Worm (Caenorhabditis elegans) whole organism, L3 larva: Measurements from ENCODE around the gene far-2.
A peak's percentile ranks its signal among the peaks of the same experiment; 100 is the strongest.

ENCODE experiments used
- R02D3.7 ChIP-seq: fragments of 150-350 bp; optimal IDR thresholded peaks from 2 replicates; lab custom pipeline; 2014; ENCODE audit warnings: missing biosample characterization, missing genetic modification characterization
- ZK546.5 ChIP-seq: sonication (generic microtip); optimal IDR thresholded peaks from 2 replicates; lab custom pipeline; 2017; ENCODE audit warnings: missing biosample characterization, missing genetic modification characterization
- aly-2 ChIP-seq: fragments of 150-350 bp; optimal IDR thresholded peaks from 2 replicates; lab custom pipeline; 2014; ENCODE audit warnings: missing biosample characterization, missing genetic modification characterization
- ama-1 ChIP-seq: fragments of 150-350 bp; optimal IDR thresholded peaks from 2 replicates; lab custom pipeline; 2018
- ceh-16 ChIP-seq: sonication (generic microtip); optimal IDR thresholded peaks from 2 replicates; lab custom pipeline; 2017; ENCODE audit warnings: missing biosample characterization, missing genetic modification characterization
- ceh-28 ChIP-seq: fragments of 150-350 bp; optimal IDR thresholded peaks from 2 replicates; lab custom pipeline; 2014; ENCODE audit warnings: missing biosample characterization, missing genetic modification reagents, missing genetic modification characterization
- ceh-82 ChIP-seq: fragments of 150-350 bp; optimal IDR thresholded peaks from 2 replicates; lab custom pipeline; 2014; ENCODE audit warnings: missing biosample characterization, missing genetic modification characterization
- ceh-9 ChIP-seq: sonication (generic microtip); optimal IDR thresholded peaks from 2 replicates; lab custom pipeline; 2018; ENCODE audit warnings: missing biosample characterization, missing genetic modification characterization
- daf-12 ChIP-seq: fragments of 150-350 bp; optimal IDR thresholded peaks from 2 replicates; lab custom pipeline; 2014; ENCODE audit warnings: missing biosample characterization, missing genetic modification reagents, missing genetic modification characterization
- egl-27 ChIP-seq: sonication (generic microtip); optimal IDR thresholded peaks from 4 replicates; lab custom pipeline; 2017; ENCODE audit warnings: missing biosample characterization, missing genetic modification reagents, missing genetic modification characterization
- egl-5 ChIP-seq: fragments of 150-350 bp; optimal IDR thresholded peaks from 2 replicates; lab custom pipeline; 2017; ENCODE audit warnings: missing biosample characterization, missing genetic modification reagents, missing genetic modification characterization, inconsistent platforms
- elt-1 ChIP-seq: fragments of 150-350 bp; optimal IDR thresholded peaks from 2 replicates; lab custom pipeline; 2014; ENCODE audit warnings: missing biosample characterization, missing genetic modification characterization
- elt-2 ChIP-seq: sonication (generic microtip); optimal IDR thresholded peaks from 2 replicates; lab custom pipeline; 2016; ENCODE audit warnings: missing genetic modification reagents, mild to moderate bottlenecking, missing genetic modification characterization, missing compliant biosample characterization
- eor-1 ChIP-seq, 2 experiments: fragments of 150-350 bp; optimal IDR thresholded peaks; 2 replicates each; lab custom pipeline; 2014 to 2018; ENCODE audit warnings: missing biosample characterization in 2 of 2, missing genetic modification characterization in 2 of 2
- fkh-10 ChIP-seq: sonication (generic microtip); optimal IDR thresholded peaks from 2 replicates; lab custom pipeline; 2017; ENCODE audit warnings: missing biosample characterization, missing genetic modification reagents, missing genetic modification characterization
- fkh-2 ChIP-seq: fragments of 150-350 bp; optimal IDR thresholded peaks from 2 replicates; lab custom pipeline; 2014; ENCODE audit warnings: missing biosample characterization, missing genetic modification reagents, missing genetic modification characterization
- fos-1 ChIP-seq: fragments of 150-350 bp; optimal IDR thresholded peaks from 2 replicates; lab custom pipeline; 2014; ENCODE audit warnings: missing biosample characterization, missing genetic modification characterization
- hmg-11 ChIP-seq: sonication (generic microtip); optimal IDR thresholded peaks from 2 replicates; lab custom pipeline; 2016; ENCODE audit warnings: missing genetic modification characterization, missing compliant biosample characterization
- jun-1 ChIP-seq: fragments of 150-350 bp; optimal IDR thresholded peaks from 2 replicates; lab custom pipeline; 2014; ENCODE audit warnings: missing biosample characterization, missing genetic modification reagents, missing genetic modification characterization
- lin-15B ChIP-seq: fragments of 150-350 bp; optimal IDR thresholded peaks from 2 replicates; lab custom pipeline; 2014; ENCODE audit warnings: missing biosample characterization, missing genetic modification characterization
- lin-39 ChIP-seq: fragments of 150-350 bp; optimal IDR thresholded peaks from 2 replicates; lab custom pipeline; 2018; ENCODE audit warnings: missing biosample characterization, missing genetic modification reagents, missing genetic modification characterization
- lsy-12 ChIP-seq: sonication (generic microtip); optimal IDR thresholded peaks from 2 replicates; lab custom pipeline; 2016; ENCODE audit warnings: mild to moderate bottlenecking, missing genetic modification characterization, missing compliant biosample characterization
- mdl-1 ChIP-seq: fragments of 150-350 bp; optimal IDR thresholded peaks from 2 replicates; lab custom pipeline; 2014; ENCODE audit warnings: missing biosample characterization, missing genetic modification characterization
- mml-1 ChIP-seq: fragments of 150-350 bp; sonication (generic microtip); optimal IDR thresholded peaks from 3 replicates; lab custom pipeline; 2014; ENCODE audit warnings: missing biosample characterization, missing genetic modification characterization
- nfya-1 ChIP-seq: sonication (generic microtip); optimal IDR thresholded peaks from 2 replicates; lab custom pipeline; 2017; ENCODE audit warnings: missing genetic modification characterization, mild to moderate bottlenecking, missing compliant biosample characterization, antibody characterized with exemption, moderate library complexity; ENCODE audit not compliant: insufficient read depth
- nhr-11 ChIP-seq: fragments of 150-350 bp; optimal IDR thresholded peaks from 2 replicates; lab custom pipeline; 2014; ENCODE audit warnings: missing biosample characterization, missing genetic modification characterization
- nhr-12 ChIP-seq: fragments of 150-350 bp; optimal IDR thresholded peaks from 2 replicates; lab custom pipeline; 2014; ENCODE audit warnings: missing biosample characterization, missing genetic modification characterization
- nhr-23 ChIP-seq: fragments of 150-350 bp; optimal IDR thresholded peaks from 2 replicates; lab custom pipeline; 2014; ENCODE audit warnings: missing biosample characterization, missing genetic modification reagents, missing genetic modification characterization
- nhr-237 ChIP-seq: fragments of 150-350 bp; optimal IDR thresholded peaks from 2 replicates; lab custom pipeline; 2014; ENCODE audit warnings: missing biosample characterization, missing genetic modification characterization
- nhr-28 ChIP-seq: fragments of 150-350 bp; optimal IDR thresholded peaks from 2 replicates; lab custom pipeline; 2014; ENCODE audit warnings: missing biosample characterization, missing genetic modification characterization
- nhr-43 ChIP-seq: sonication (generic microtip); optimal IDR thresholded peaks from 2 replicates; lab custom pipeline; 2016; ENCODE audit warnings: mild to moderate bottlenecking, missing genetic modification characterization, missing compliant biosample characterization; ENCODE audit not compliant: poor library complexity, severe bottlenecking
- nhr-67 ChIP-seq: fragments of 150-350 bp; optimal IDR thresholded peaks from 2 replicates; lab custom pipeline; 2014; ENCODE audit warnings: missing biosample characterization, missing genetic modification characterization
- nhr-76 ChIP-seq: fragments of 150-350 bp; sonication (generic microtip); optimal IDR thresholded peaks from 5 replicates; lab custom pipeline; 2014; ENCODE audit warnings: missing biosample characterization, missing genetic modification characterization
- nhr-77 ChIP-seq: fragments of 150-350 bp; optimal IDR thresholded peaks from 2 replicates; lab custom pipeline; 2014; ENCODE audit warnings: missing biosample characterization, missing genetic modification characterization
- pqm-1 ChIP-seq: fragments of 150-350 bp; optimal IDR thresholded peaks from 2 replicates; lab custom pipeline; 2017; ENCODE audit warnings: missing biosample characterization, missing genetic modification characterization, inconsistent platforms
- sea-2 ChIP-seq: fragments of 150-350 bp; sonication (generic microtip); optimal IDR thresholded peaks from 4 replicates; lab custom pipeline; 2014; ENCODE audit warnings: missing biosample characterization, missing genetic modification reagents, missing genetic modification characterization
- skn-1 ChIP-seq: fragments of 150-350 bp; optimal IDR thresholded peaks from 2 replicates; lab custom pipeline; 2014; ENCODE audit warnings: missing biosample characterization, missing genetic modification characterization
- snpc-4 ChIP-seq: fragments of 150-350 bp; optimal IDR thresholded peaks from 2 replicates; lab custom pipeline; 2014; ENCODE audit warnings: missing biosample characterization, missing genetic modification characterization
- tbx-2 ChIP-seq: sonication (generic microtip); optimal IDR thresholded peaks from 2 replicates; lab custom pipeline; 2016; ENCODE audit warnings: mild to moderate bottlenecking, missing genetic modification characterization, missing compliant biosample characterization
- unc-39 ChIP-seq: sonication (generic microtip); optimal IDR thresholded peaks from 4 replicates; lab custom pipeline; 2017; ENCODE audit warnings: missing biosample characterization, missing genetic modification characterization
- unc-62 ChIP-seq: fragments of 150-350 bp; sonication (generic microtip); optimal IDR thresholded peaks from 4 replicates; lab custom pipeline; 2014; ENCODE audit warnings: missing biosample characterization, missing genetic modification reagents, missing genetic modification characterization
- zag-1 ChIP-seq: fragments of 150-350 bp; optimal IDR thresholded peaks from 2 replicates; lab custom pipeline; 2014; ENCODE audit warnings: missing biosample characterization, missing genetic modification characterization
- ztf-11 ChIP-seq: fragments of 150-350 bp; optimal IDR thresholded peaks from 2 replicates; lab custom pipeline; 2014; ENCODE audit warnings: missing biosample characterization, missing genetic modification characterization
- ztf-4 ChIP-seq: fragments of 150-350 bp; optimal IDR thresholded peaks from 2 replicates; lab custom pipeline; 2014; ENCODE audit warnings: missing biosample characterization, missing genetic modification characterization

far-2 gene

ce11 chrIII:9080127-9080526, 1.5 kb upstream of the far-2 start:
- TF ChIP-seq hmg-11 (tag; lab: Kevin White, UChicago) (no peak), ama-1 (lab: Kevin White, UChicago) (peak; percentile 5), mdl-1 (no peak), fkh-2 (tag; lab: Kevin White, UChicago) (no peak), lin-15B (tag; lab: Kevin White, UChicago) (no peak), skn-1 (tag; lab: Kevin White, UChicago) (no peak), egl-5 (tag; lab: Kevin White, UChicago) (peak; percentile 74), elt-1 (tag; lab: Kevin White, UChicago) (no peak), jun-1 (tag; lab: Kevin White, UChicago) (no peak), daf-12 (tag; lab: Kevin White, UChicago) (no peak), unc-39 (tag; lab: Kevin White, UChicago) (no peak), ceh-28 (tag; lab: Kevin White, UChicago) (no peak)
- TF ChIP-seq, all 47 proteins: peak for 2

ce11 chrIII:9081055-9081454, 573 bp upstream of the far-2 start, which contains the start of gene far-1:
Gene far-1, minus strand, starts transcription at chrIII:9081179.
- no peak for TF ChIP-seq fkh-10 (GFP tag; lab: Kevin White, UChicago)
- peak; percentile 31 for TF ChIP-seq nfya-1

DNA sequence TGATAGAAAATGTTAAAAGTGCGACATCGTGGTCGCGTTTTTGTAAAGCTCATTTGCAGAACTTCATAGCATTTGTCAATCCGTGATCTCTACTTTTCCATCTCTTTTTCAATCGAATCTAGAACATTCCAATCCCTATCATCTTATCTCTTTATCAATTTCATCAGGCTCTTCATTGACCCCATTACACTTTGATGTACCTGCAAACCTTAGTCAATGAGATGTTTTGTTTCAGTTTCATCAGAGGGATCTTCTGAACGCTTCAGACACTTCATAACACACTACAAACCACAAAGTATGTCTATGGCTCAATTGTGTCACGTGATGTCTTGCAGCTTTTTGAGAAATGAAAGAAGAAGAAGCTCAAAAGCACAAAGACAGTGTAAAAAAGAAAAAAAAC, 1.5 kb downstream of the far-2 start:
- no peak for TF ChIP-seq nhr-76
- TF ChIP-seq nhr-77 (tag; lab: Kevin White, UChicago), result no peak
- TF ChIP-seq sea-2 (GFP tag; lab: Kevin White, UChicago), result no peak
- TF ChIP-seq ZK546.5 (tag; lab: Kevin White, UChicago), result no peak
- TF ChIP-seq nfya-1, result peak; percentile 15
- no peak for TF ChIP-seq tbx-2 (tag; lab: Kevin White, UChicago)
- no peak for TF ChIP-seq mml-1 (tag; lab: Kevin White, UChicago)
- no peak for TF ChIP-seq nhr-23 (tag; lab: Kevin White, UChicago)
- TF ChIP-seq egl-27 (tag; lab: Kevin White, UChicago), result no peak
- peak; percentile 72 for TF ChIP-seq egl-5 (tag; lab: Kevin White, UChicago)
- TF ChIP-seq skn-1 (tag; lab: Kevin White, UChicago), result no peak
- TF ChIP-seq R02D3.7 (tag; lab: Kevin White, UChicago), result no peak
- TF ChIP-seq zag-1 (tag; lab: Kevin White, UChicago), result no peak
- TF ChIP-seq nhr-12 (tag; lab: Kevin White, UChicago), result no peak
- TF ChIP-seq aly-2, result no peak
- no peak for TF ChIP-seq fos-1 (tag; lab: Kevin White, UChicago)

ce11 chrIII:9084329-9084728, 2.7 kb downstream of the far-2 start:
- TF ChIP-seq R02D3.7 (tag; lab: Kevin White, UChicago), result no peak
- TF ChIP-seq nhr-11 (tag; lab: Kevin White, UChicago), result no peak
- no peak for TF ChIP-seq nhr-67 (tag; lab: Kevin White, UChicago)
- TF ChIP-seq fkh-10 (GFP tag; lab: Kevin White, UChicago), result no peak
- no peak for TF ChIP-seq mml-1 (tag; lab: Kevin White, UChicago)
- TF ChIP-seq ztf-4 (tag; lab: Kevin White, UChicago), result no peak
- TF ChIP-seq elt-2 (tag; lab: Kevin White, UChicago), result no peak
- TF ChIP-seq nhr-237, result no peak
- TF ChIP-seq lin-15B (tag; lab: Kevin White, UChicago), result no peak
- TF ChIP-seq eor-1 (tag; optimal IDR thresholded peaks at IDR 0.05; lab: Kevin White, UChicago), result no peak
- TF ChIP-seq ceh-9, result no peak
- TF ChIP-seq egl-5 (tag; lab: Kevin White, UChicago), result peak; percentile 53
- TF ChIP-seq aly-2, result no peak
- TF ChIP-seq tbx-2 (tag; lab: Kevin White, UChicago), result no peak
- TF ChIP-seq nhr-77 (tag; lab: Kevin White, UChicago), result no peak
- TF ChIP-seq zag-1 (tag; lab: Kevin White, UChicago), result no peak
- no peak for TF ChIP-seq ztf-11 (tag; lab: Kevin White, UChicago)
- no peak for TF ChIP-seq nhr-43
- no peak for TF ChIP-seq unc-39 (tag; lab: Kevin White, UChicago)
- no peak for TF ChIP-seq ceh-82 (tag; lab: Kevin White, UChicago)
- no peak for TF ChIP-seq ama-1 (lab: Kevin White, UChicago)
- TF ChIP-seq lin-39, result peak; percentile 94
- peak; percentile 15 for TF ChIP-seq elt-1 (tag; lab: Kevin White, UChicago)
- TF ChIP-seq hmg-11 (tag; lab: Kevin White, UChicago), result no peak
- TF ChIP-seq ceh-16, result no peak
- TF ChIP-seq pqm-1 (tag; lab: Kevin White, UChicago), result no peak
- peak; percentile 51 for TF ChIP-seq unc-62 (GFP tag; lab: Kevin White, UChicago)
- no peak for TF ChIP-seq ceh-28 (tag; lab: Kevin White, UChicago)
- TF ChIP-seq nhr-76, result no peak
- no peak for TF ChIP-seq daf-12 (tag; lab: Kevin White, UChicago)
- no peak for TF ChIP-seq fkh-2 (tag; lab: Kevin White, UChicago)
- TF ChIP-seq nfya-1, result peak; percentile 48
- TF ChIP-seq nhr-28, result no peak
- no peak for TF ChIP-seq sea-2 (GFP tag; lab: Kevin White, UChicago)
- no peak for TF ChIP-seq skn-1 (tag; lab: Kevin White, UChicago)
- TF ChIP-seq snpc-4 (tag; lab: Kevin White, UChicago), result no peak
- TF ChIP-seq lsy-12 (tag; lab: Kevin White, UChicago), result no peak
- no peak for TF ChIP-seq fos-1 (tag; lab: Kevin White, UChicago)
- TF ChIP-seq ZK546.5 (tag; lab: Kevin White, UChicago), result no peak
- no peak for TF ChIP-seq mdl-1
